Worm (Caenorhabditis elegans): ENCODE measurements around the gene citk-2.

DNA sequence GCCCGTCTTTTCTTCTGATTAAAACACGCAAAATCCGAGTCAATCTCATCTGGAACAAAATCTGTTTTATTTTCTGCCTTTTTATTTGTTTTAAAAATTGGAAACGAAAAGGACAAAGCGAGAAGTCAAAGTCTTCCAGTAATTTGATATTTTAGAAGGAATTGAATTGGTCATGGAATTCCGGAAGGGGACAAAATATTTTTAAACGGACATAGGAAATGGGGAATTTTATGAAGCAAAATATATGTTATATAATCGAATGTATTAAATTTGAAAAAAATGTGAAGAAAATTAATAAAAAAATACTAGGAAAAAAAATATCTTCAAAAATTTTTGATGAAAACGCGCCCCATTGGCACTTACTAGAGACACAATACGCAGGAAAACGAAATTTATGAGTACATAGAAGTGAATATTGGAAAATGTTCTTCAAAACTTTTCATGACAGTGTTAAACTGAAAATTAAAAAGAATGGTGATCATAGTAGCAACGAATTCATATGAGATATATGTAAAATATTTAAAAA, 41.4 kb downstream of the citk-2 start, which contains the start of gene F33G12.7:
- TF ChIP-seq lin-26 (GFP tag; IDR thresholded peaks at IDR 0.05) (no peak), Y67H2A.10 (GFP tag; conservative IDR thresholded peaks at IDR 0.05) (no peak)

Measured in whole organism, young adult.